Fruit fly (Drosophila melanogaster) whole organism, adult: ENCODE data around the gene Irk3.
A peak's percentile ranks its signal among the peaks of the same experiment; 100 is the strongest.

Experiments used
- CG5204 ChIP-seq: fragments of 200-800 bp; sonication (Bioruptor generic); optimal IDR thresholded peaks from 2 replicates; lab custom pipeline; 2016; ENCODE audit warnings: missing biosample characterization, missing genetic modification characterization
- Hr96 ChIP-seq: fragments of 200-800 bp; sonication (Bioruptor generic); optimal IDR thresholded peaks from 2 replicates; lab custom pipeline; 2016; ENCODE audit warnings: missing biosample characterization, missing genetic modification characterization
- bab1 ChIP-seq: fragments of 200-800 bp; sonication (Bioruptor generic); optimal IDR thresholded peaks from 3 replicates; lab custom pipeline; 2019; ENCODE audit warnings: missing biosample characterization, mild to moderate bottlenecking, missing genetic modification characterization, moderate library complexity
- cnc ChIP-seq, 2 experiments: fragments of >200 bp; optimal IDR thresholded peaks; 2 replicates each; lab custom pipeline; 2017
- kay ChIP-seq: fragments of 200-800 bp; sonication (Bioruptor generic); peaks from one replicate; lab custom pipeline; 2016; ENCODE audit warnings: missing biosample characterization, missing genetic modification characterization, borderline replicate concordance

DNA sequence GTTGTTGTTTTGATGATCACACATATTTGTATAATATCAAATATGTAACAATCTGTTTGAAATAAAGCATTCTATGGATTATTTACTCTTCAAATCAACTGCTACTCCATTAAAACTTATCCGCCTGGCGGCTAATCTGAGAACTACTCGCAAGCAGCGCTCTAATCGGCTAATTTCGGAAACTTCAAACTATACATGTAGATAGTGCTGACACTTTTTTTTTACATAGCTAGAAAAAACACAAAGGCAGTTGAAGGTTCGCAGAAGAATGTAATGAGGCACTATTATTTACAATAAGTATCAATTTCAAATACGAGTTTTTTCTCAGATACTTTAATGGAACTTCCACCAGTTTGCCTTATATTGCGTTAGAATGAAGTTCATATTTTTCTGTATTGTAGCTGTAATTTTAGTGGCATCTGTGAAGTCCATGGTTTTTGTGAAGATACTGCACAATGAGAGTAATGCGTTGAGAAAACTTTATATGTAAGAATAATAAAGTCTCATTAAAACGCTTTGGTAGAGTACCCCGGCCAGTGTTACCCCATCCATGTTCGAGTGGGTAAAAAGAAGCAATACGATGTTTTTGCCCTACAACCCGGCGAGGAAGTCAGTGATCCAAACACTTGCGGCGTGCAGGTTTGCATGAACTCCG is 47.5 kb downstream of the Irk3 start:
- peak; percentile 2 for TF ChIP-seq Hr96 (GFP tag; lab: Kevin White, UChicago)
- no peak for TF ChIP-seq kay (GFP tag; lab: Kevin White, UChicago)
- peak; percentile 50 for TF ChIP-seq CG5204 (GFP tag; lab: Kevin White, UChicago)
- no peak for TF ChIP-seq cnc (optimal IDR thresholded peaks at IDR 0.05; lab: Kevin White, UChicago)
- peak; percentile 14 for TF ChIP-seq bab1
